Fruit fly (Drosophila melanogaster): ENCODE measurements around the gene comt.

The comt gene

dm6 chrX:13227505-13228207 is 31.2 kb upstream of the comt start (continued):
- no peak for TF ChIP-seq usp (GFP tag; optimal IDR thresholded peaks at IDR 0.05)
- TF ChIP-seq tin (GFP tag; optimal IDR thresholded peaks at IDR 0.05) = no peak
- TF ChIP-seq dm (GFP tag; optimal IDR thresholded peaks at IDR 0.05) = no peak
- TF ChIP-seq fd64A (GFP tag; optimal IDR thresholded peaks at IDR 0.05) = no peak
- TF ChIP-seq stwl (tag; optimal IDR thresholded peaks at IDR 0.05) = no peak
- no peak for TF ChIP-seq ewg (GFP tag; optimal IDR thresholded peaks at IDR 0.05)
- TF ChIP-seq CG43689 (GFP tag; IDR thresholded peaks at IDR 0.05) = no peak
- TF ChIP-seq CG17802 (tag; optimal IDR thresholded peaks at IDR 0.05) = no peak
- TF ChIP-seq tll (GFP tag; optimal IDR thresholded peaks at IDR 0.05) = peak in 1 of 2 experiments; percentile 91
- no peak for TF ChIP-seq CG6765 (GFP tag; optimal IDR thresholded peaks at IDR 0.05)
- no peak for TF ChIP-seq bbx (GFP tag; IDR thresholded peaks at IDR 0.05; ENCODE audit: partially characterized antibody)
- no peak for TF ChIP-seq tna (GFP tag; IDR thresholded peaks at IDR 0.05; ENCODE audit: partially characterized antibody)

- TF ChIP-seq CG17361 (GFP tag; IDR thresholded peaks at IDR 0.05) = peak; percentile 42; the same call in 1 of the 3 replicates
- peak; percentile 56 for TF ChIP-seq gem (tag; optimal IDR thresholded peaks at IDR 0.05)
- peak in 1 of 2 experiments; percentile 60 for TF ChIP-seq bsh (GFP tag; optimal IDR thresholded peaks at IDR 0.05)
- peak; percentile 39 for TF ChIP-seq Blimp-1 (GFP tag; optimal IDR thresholded peaks at IDR 0.05)
- no peak for TF ChIP-seq fd102C (GFP tag; optimal IDR thresholded peaks at IDR 0.05)
- TF ChIP-seq vnd (GFP tag; IDR thresholded peaks at IDR 0.05; ENCODE audit: partially characterized antibody) = no peak
- TF ChIP-seq sisA (GFP tag; IDR thresholded peaks at IDR 0.05) = no peak
- peak; percentile 4 for TF ChIP-seq zf30C (GFP tag; optimal IDR thresholded peaks at IDR 0.05)
- peak; percentile 10 for TF ChIP-seq dmrt99B (tag; optimal IDR thresholded peaks at IDR 0.05)
- TF ChIP-seq CG12391 (tag; optimal IDR thresholded peaks at IDR 0.05) = peak; percentile 25
- TF ChIP-seq CG2678 (tag; optimal IDR thresholded peaks at IDR 0.05) = peak; percentile 29
- peak; percentile 56 for TF ChIP-seq dmrt11E (tag; optimal IDR thresholded peaks at IDR 0.05)
- TF ChIP-seq Sox102F (GFP tag; optimal IDR thresholded peaks at IDR 0.05) = peak; percentile 12
- peak; percentile 33 for TF ChIP-seq phol (tag; optimal IDR thresholded peaks at IDR 0.05)
- no peak for TF ChIP-seq scrt (GFP tag; optimal IDR thresholded peaks at IDR 0.05)
- peak; percentile 12 for TF ChIP-seq CG17359 (tag; optimal IDR thresholded peaks at IDR 0.05)
- TF ChIP-seq CG12155 (GFP tag; optimal IDR thresholded peaks at IDR 0.05) = peak; percentile 3
- TF ChIP-seq fd96Cb (tag; optimal IDR thresholded peaks at IDR 0.05) = peak; percentile 13
- TF ChIP-seq cas (GFP tag; IDR thresholded peaks at IDR 0.05) = no peak
- TF ChIP-seq CG17568 (GFP tag; optimal IDR thresholded peaks at IDR 0.05) = no peak
- TF ChIP-seq CG14710 (tag; optimal IDR thresholded peaks at IDR 0.05) = peak; percentile 30
- TF ChIP-seq CG10979 (tag; optimal IDR thresholded peaks at IDR 0.05) = peak; percentile 51
- TF ChIP-seq CG18262 (tag; optimal IDR thresholded peaks at IDR 0.05) = peak; percentile 28
- no peak for TF ChIP-seq CG34224 (GFP tag; IDR thresholded peaks at IDR 0.05; ENCODE audit: partially characterized antibody)
- no peak for TF ChIP-seq crol (GFP tag; IDR thresholded peaks at IDR 0.05)
- peak; percentile 22 for TF ChIP-seq nmo (GFP tag; optimal IDR thresholded peaks at IDR 0.05)
- peak; percentile 23 for TF ChIP-seq unpg (GFP tag; optimal IDR thresholded peaks at IDR 0.05)
- TF ChIP-seq CG10267 (tag; optimal IDR thresholded peaks at IDR 0.05) = peak; percentile 19
- TF ChIP-seq CG8388 (GFP tag; optimal IDR thresholded peaks at IDR 0.05) = peak; percentile 24
- peak; percentile 22 for TF ChIP-seq gsb-n (tag; optimal IDR thresholded peaks at IDR 0.05)
- peak; percentile 14 for TF ChIP-seq CG11504 (tag; optimal IDR thresholded peaks at IDR 0.05)
- peak; percentile 25; the same call in 1 of the 2 replicates for TF ChIP-seq Xrp1 (GFP tag; IDR thresholded peaks at IDR 0.05)
- TF ChIP-seq CoRest (tag; optimal IDR thresholded peaks at IDR 0.05) = peak; percentile 16
- TF ChIP-seq Ssrp (tag; optimal IDR thresholded peaks at IDR 0.05) = peak; percentile 15
Observed at dm6 chrX:13228208-13228606, 30.6 kb upstream of the comt start.
